Worm (Caenorhabditis elegans) whole organism, young adult: ENCODE results near the gene ben-1.

Experiments
- B0035.1 ChIP-seq: sonication (generic microtip); optimal IDR thresholded peaks from 2 replicates; lab custom pipeline; 2016; ENCODE audit warnings: missing genetic modification characterization, mild to moderate bottlenecking, missing compliant biosample characterization, missing genotype, missing genetic modification reagents
- D2030.7 ChIP-seq: fragments of 200-800 bp; sonication (Bioruptor generic); IDR thresholded peaks from 2 replicates; pipeline ENCODE4 v1.3.6; 2022; ENCODE audit warnings: missing genetic modification reagents, missing genetic modification characterization, missing compliant biosample characterization
- F22D6.2 ChIP-seq: sonication (generic microtip); optimal IDR thresholded peaks from 2 replicates; lab custom pipeline; 2016; ENCODE audit warnings: mild to moderate bottlenecking, missing genetic modification characterization, missing compliant biosample characterization
- F33H1.4 ChIP-seq: fragments of 200-800 bp; sonication (Bioruptor generic); IDR thresholded peaks from 2 replicates; pipeline ENCODE4 v1.3.6; 2022; ENCODE audit warnings: missing genetic modification reagents, missing genetic modification characterization, missing compliant biosample characterization
- F49E8.2 ChIP-seq: sonication (generic microtip); optimal IDR thresholded peaks from 3 replicates; lab custom pipeline; 2017; ENCODE audit warnings: missing genetic modification characterization, mild to moderate bottlenecking, missing compliant biosample characterization, antibody characterized with exemption, moderate library complexity; ENCODE audit not compliant: insufficient read depth
- F57A8.1 ChIP-seq: fragments of 200-800 bp; sonication (Bioruptor generic); optimal IDR thresholded peaks from 2 replicates; lab custom pipeline; 2018; ENCODE audit warnings: mild to moderate bottlenecking, missing genetic modification characterization, moderate library complexity, missing compliant biosample characterization
- K11D2.4 ChIP-seq: fragments of 200-800 bp; sonication (Bioruptor generic); IDR thresholded peaks from 2 replicates; pipeline ENCODE4 v1.3.6; 2022; ENCODE audit warnings: missing genetic modification reagents, missing genetic modification characterization, missing compliant biosample characterization
- T07F8.4 ChIP-seq: sonication (generic microtip); optimal IDR thresholded peaks from 2 replicates; lab custom pipeline; 2016; ENCODE audit warnings: mild to moderate bottlenecking, missing genetic modification characterization, moderate library complexity, missing compliant biosample characterization
- T26A5.8 ChIP-seq: sonication (generic microtip); optimal IDR thresholded peaks from 2 replicates; lab custom pipeline; 2016; ENCODE audit warnings: missing genetic modification characterization, missing compliant biosample characterization
- Y53F4B.3 ChIP-seq: fragments of 200-800 bp; sonication (Bioruptor generic); IDR thresholded peaks from 2 replicates; pipeline ENCODE4 v1.3.6; 2022; ENCODE audit warnings: missing genetic modification reagents, missing genetic modification characterization, missing compliant biosample characterization
- Y67H2A.10 ChIP-seq: fragments of 200-800 bp; sonication (Bioruptor generic); conservative IDR thresholded peaks from 2 replicates; pipeline ENCODE4 v1.3.6; 2022; ENCODE audit warnings: missing genetic modification reagents, missing genetic modification characterization, missing compliant biosample characterization
- ZK185.1 ChIP-seq: sonication (generic microtip); optimal IDR thresholded peaks from 2 replicates; lab custom pipeline; 2016; ENCODE audit warnings: mild to moderate bottlenecking, missing genetic modification characterization, missing compliant biosample characterization; ENCODE audit not compliant: poor library complexity, severe bottlenecking
- attf-3 ChIP-seq: fragments of 200-800 bp; sonication (Bioruptor generic); conservative IDR thresholded peaks from 2 replicates; pipeline ENCODE4 v1.3.6; 2022; ENCODE audit warnings: missing genetic modification reagents, missing genetic modification characterization, missing compliant biosample characterization
- bed-1 ChIP-seq: fragments of 200-800 bp; sonication (Bioruptor generic); IDR thresholded peaks from 2 replicates; pipeline ENCODE4 v1.3.6; 2022; ENCODE audit warnings: missing genetic modification reagents, missing genetic modification characterization, missing compliant biosample characterization
- bed-2 ChIP-seq: fragments of 200-800 bp; sonication (Bioruptor generic); IDR thresholded peaks from 2 replicates; pipeline ENCODE4 v1.3.6; 2022; ENCODE audit warnings: missing genetic modification reagents, missing genetic modification characterization, missing compliant biosample characterization
- ceh-27 ChIP-seq: fragments of 200-800 bp; sonication (Bioruptor generic); optimal IDR thresholded peaks from 2 replicates; lab custom pipeline; 2018; ENCODE audit warnings: mild to moderate bottlenecking, missing genetic modification characterization, moderate library complexity, missing compliant biosample characterization
- ceh-79 ChIP-seq: sonication (generic microtip); optimal IDR thresholded peaks from 2 replicates; lab custom pipeline; 2017; ENCODE audit warnings: mild to moderate bottlenecking, missing genetic modification characterization, missing compliant biosample characterization
- ceh-91 ChIP-seq: fragments of 200-800 bp; sonication (Bioruptor generic); IDR thresholded peaks from 2 replicates; pipeline ENCODE4 v1.3.6; 2022; ENCODE audit warnings: missing genetic modification reagents, missing genetic modification characterization, missing compliant biosample characterization
- chd-7 ChIP-seq: sonication (generic microtip); optimal IDR thresholded peaks from 2 replicates; lab custom pipeline; 2016; ENCODE audit warnings: mild to moderate bottlenecking, missing genetic modification characterization, moderate library complexity, missing compliant biosample characterization
- dox-1 ChIP-seq: fragments of 200-800 bp; sonication (Bioruptor generic); IDR thresholded peaks from 2 replicates; pipeline ENCODE4 v1.3.6; 2022; ENCODE audit warnings: missing genetic modification reagents, missing genetic modification characterization, missing compliant biosample characterization
- dpl-1 ChIP-seq: fragments of 150-350 bp; optimal IDR thresholded peaks from 2 replicates; lab custom pipeline; 2014; ENCODE audit warnings: missing biosample characterization, missing genetic modification reagents, missing genetic modification characterization
- efl-1 ChIP-seq: fragments of 150-350 bp; optimal IDR thresholded peaks from 2 replicates; lab custom pipeline; 2014; ENCODE audit warnings: missing biosample characterization, missing genetic modification reagents, missing genetic modification characterization
- egl-18 ChIP-seq: fragments of 200-800 bp; sonication (Bioruptor generic); IDR thresholded peaks from 2 replicates; pipeline ENCODE4 v1.3.6; 2022; ENCODE audit warnings: missing genetic modification reagents, missing genetic modification characterization, missing compliant biosample characterization
- egrh-3 ChIP-seq: fragments of 200-800 bp; sonication (Bioruptor generic); IDR thresholded peaks from 2 replicates; pipeline ENCODE4 v1.3.6; 2022; ENCODE audit warnings: missing genetic modification reagents, missing genetic modification characterization, missing compliant biosample characterization
- ekl-4 ChIP-seq: fragments of 200-800 bp; sonication (Bioruptor generic); IDR thresholded peaks from 2 replicates; pipeline ENCODE4 v1.3.6; 2022; ENCODE audit warnings: missing genetic modification reagents, missing genetic modification characterization, missing compliant biosample characterization
- ets-4 ChIP-seq: fragments of 200-800 bp; sonication (Bioruptor generic); optimal IDR thresholded peaks from 2 replicates; lab custom pipeline; 2018; ENCODE audit warnings: mild to moderate bottlenecking, missing genetic modification characterization, missing compliant biosample characterization
- hmg-20 ChIP-seq: fragments of 200-800 bp; sonication (Bioruptor generic); IDR thresholded peaks from 2 replicates; pipeline ENCODE4 v1.3.6; 2022; ENCODE audit warnings: missing genetic modification reagents, missing genetic modification characterization, missing compliant biosample characterization
- let-607 ChIP-seq, 2 experiments: fragments of 200-800 bp in 1 of 2; sonication (Bioruptor generic) in 1 of 2; sonication (generic microtip) in 1 of 2; optimal IDR thresholded peaks; 2 replicates each; lab custom pipeline; 2016 to 2018; ENCODE audit warnings: mild to moderate bottlenecking in 2 of 2, missing compliant biosample characterization in 2 of 2, missing genetic modification characterization in 2 of 2, moderate library complexity in 2 of 2, missing genotype in 1 of 2
- lin-40 ChIP-seq: sonication (generic microtip); optimal IDR thresholded peaks from 2 replicates; lab custom pipeline; 2016; ENCODE audit warnings: missing genetic modification characterization, mild to moderate bottlenecking, missing compliant biosample characterization, missing genotype, missing genetic modification reagents
- lin-54 ChIP-seq: fragments of 200-800 bp; sonication (Bioruptor generic); optimal IDR thresholded peaks from 2 replicates; lab custom pipeline; 2018; ENCODE audit warnings: mild to moderate bottlenecking, missing genetic modification characterization, missing compliant biosample characterization
- lir-1 ChIP-seq: fragments of 200-800 bp; sonication (Bioruptor generic); conservative IDR thresholded peaks from 2 replicates; pipeline ENCODE4 v1.3.6; 2022; ENCODE audit warnings: missing genetic modification reagents, missing genetic modification characterization, missing compliant biosample characterization
- madf-6 ChIP-seq: fragments of 200-800 bp; sonication (Bioruptor generic); IDR thresholded peaks from 2 replicates; pipeline ENCODE4 v1.3.6; 2022; ENCODE audit warnings: missing genetic modification reagents, missing genetic modification characterization, missing compliant biosample characterization
- mel-28 ChIP-seq: sonication (generic microtip); optimal IDR thresholded peaks from 2 replicates; lab custom pipeline; 2016; ENCODE audit warnings: borderline replicate concordance, mild to moderate bottlenecking, missing genetic modification characterization, missing compliant biosample characterization
- mes-4 ChIP-seq: sonication (generic microtip); optimal IDR thresholded peaks from 2 replicates; lab custom pipeline; 2016; ENCODE audit warnings: missing genotype, missing genetic modification characterization, missing compliant biosample characterization
- mxl-1 ChIP-seq: sonication (generic microtip); optimal IDR thresholded peaks from 2 replicates; lab custom pipeline; 2016; ENCODE audit warnings: missing genetic modification characterization, missing compliant biosample characterization
- nhr-120 ChIP-seq: fragments of 200-800 bp; sonication (Bioruptor generic); IDR thresholded peaks from 2 replicates; pipeline ENCODE4 v1.3.6; 2022; ENCODE audit warnings: missing genetic modification characterization, missing compliant biosample characterization
- nhr-27 ChIP-seq: fragments of 200-800 bp; sonication (Bioruptor generic); optimal IDR thresholded peaks from 2 replicates; lab custom pipeline; 2018; ENCODE audit warnings: mild to moderate bottlenecking, missing genetic modification characterization, moderate library complexity, missing compliant biosample characterization
- pbrm-1 ChIP-seq: fragments of 200-800 bp; sonication (Bioruptor generic); IDR thresholded peaks from 2 replicates; pipeline ENCODE4 v1.3.6; 2022; ENCODE audit warnings: missing genetic modification reagents, missing genetic modification characterization, missing compliant biosample characterization
- pha-4 ChIP-seq: fragments of 150-350 bp; sonication (generic microtip); optimal IDR thresholded peaks from 2 replicates; lab custom pipeline; 2014; ENCODE audit warnings: missing biosample characterization, missing genetic modification reagents, missing genetic modification characterization
- sea-2 ChIP-seq: fragments of 200-800 bp; sonication (Bioruptor generic); IDR thresholded peaks from 2 replicates; pipeline ENCODE4 v1.3.6; 2022; ENCODE audit warnings: missing genetic modification characterization, missing compliant biosample characterization
- snpc-4 ChIP-seq, 5 experiments: fragments of 150-350 bp in 1 of 5; sonication (generic microtip) in 4 of 5; optimal IDR thresholded peaks; 2 replicates each; lab custom pipeline; 2014 to 2018; ENCODE audit warnings: missing genetic modification characterization in 5 of 5, missing biosample characterization in 3 of 5, antibody characterized with exemption in 2 of 5, mild to moderate bottlenecking in 2 of 5, missing compliant biosample characterization in 2 of 5, missing genotype in 2 of 5, moderate library complexity in 2 of 5, missing genetic modification reagents in 1 of 5
- unc-130 ChIP-seq: sonication (generic microtip); optimal IDR thresholded peaks from 2 replicates; lab custom pipeline; 2016; ENCODE audit warnings: missing genetic modification reagents, missing genetic modification characterization, missing compliant biosample characterization
- unc-62 ChIP-seq: fragments of 150-350 bp; optimal IDR thresholded peaks from 2 replicates; lab custom pipeline; 2014; ENCODE audit warnings: missing biosample characterization, missing genetic modification reagents, missing genetic modification characterization
- xnd-1 ChIP-seq: sonication (generic microtip); optimal IDR thresholded peaks from 2 replicates; lab custom pipeline; 2016; ENCODE audit warnings: missing genotype, missing genetic modification reagents, missing genetic modification characterization, missing compliant biosample characterization
- zfh-2 ChIP-seq: fragments of 200-800 bp; sonication (Bioruptor generic); conservative IDR thresholded peaks from 2 replicates; pipeline ENCODE4 v1.3.6; 2022; ENCODE audit warnings: missing genetic modification reagents, missing genetic modification characterization, missing compliant biosample characterization
- ztf-18 ChIP-seq: sonication (generic microtip); optimal IDR thresholded peaks from 2 replicates; lab custom pipeline; 2016; ENCODE audit warnings: missing genotype, mild to moderate bottlenecking, missing genetic modification characterization, missing compliant biosample characterization
- ztf-25 ChIP-seq: fragments of 200-800 bp; sonication (Bioruptor generic); IDR thresholded peaks from 2 replicates; pipeline ENCODE4 v1.3.6; 2022; ENCODE audit warnings: missing genetic modification reagents, missing genetic modification characterization, missing compliant biosample characterization
- ztf-28 ChIP-seq: fragments of 200-800 bp; sonication (Bioruptor generic); IDR thresholded peaks from 2 replicates; pipeline ENCODE4 v1.3.6; 2022; ENCODE audit warnings: missing genetic modification reagents, missing genetic modification characterization, missing compliant biosample characterization

ben-1 gene

ce11 chrIII:3505051-3505548, 36.3 kb downstream of the ben-1 start, which contains the start of gene lias-1 (continued):
- TF ChIP-seq ets-4 (GFP tag; lab: Kevin White, UChicago) (no peak), T07F8.4 (tag; lab: Kevin White, UChicago) (no peak), nhr-27 (tag; lab: Kevin White, UChicago) (no peak), ztf-28 (GFP tag; lab: Robert Waterston, UW) (no peak), egl-18 (GFP tag; lab: Robert Waterston, UW) (no peak), snpc-4 (GFP tag; optimal IDR thresholded peaks at IDR 0.05; lab: Kevin White, UChicago) (no peak), snpc-4 (tag; optimal IDR thresholded peaks at IDR 0.05; lab: Kevin White, UChicago) (peak in 3 of 4 experiments; percentile 28 to 45 (median 31)), ceh-79 (tag; lab: Kevin White, UChicago) (no peak), T26A5.8 (no peak), xnd-1 (tag; lab: Kevin White, UChicago) (no peak), madf-6 (peak; percentile 75), egrh-3 (GFP tag; lab: Robert Waterston, UW) (no peak), ekl-4 (GFP tag; lab: Robert Waterston, UW) (0 out of 2 replicates have a peak, but pooled peaks have one; percentile 34), ceh-91 (GFP tag; lab: Robert Waterston, UW) (peak; percentile 52), hmg-20 (GFP tag; lab: Robert Waterston, UW) (no peak), K11D2.4 (GFP tag; lab: Robert Waterston, UW) (no peak), lin-54 (GFP tag; lab: Kevin White, UChicago) (peak; percentile 69), lir-1 (GFP tag; lab: Robert Waterston, UW) (no peak), pha-4 (peak; percentile 31), D2030.7 (peak; percentile 55; the same call in 1 of the 2 replicates), let-607 (tag; optimal IDR thresholded peaks at IDR 0.05; lab: Kevin White, UChicago) (no peak), ztf-25 (no peak), F49E8.2 (tag; lab: Kevin White, UChicago) (peak; percentile 72), sea-2 (GFP tag; lab: Robert Waterston, UW) (no peak), chd-7 (no peak), F57A8.1 (GFP tag; lab: Kevin White, UChicago) (no peak), bed-1 (GFP tag; lab: Robert Waterston, UW) (no peak), unc-62 (GFP tag; lab: Kevin White, UChicago) (no peak), attf-3 (GFP tag; lab: Robert Waterston, UW) (no peak), pbrm-1 (no peak), Y67H2A.10 (GFP tag; lab: Robert Waterston, UW) (no peak), nhr-120 (GFP tag; lab: Robert Waterston, UW) (no peak), ceh-27 (GFP tag; lab: Kevin White, UChicago) (peak; percentile 56), mel-28 (tag; lab: Kevin White, UChicago) (no peak), lin-40 (peak; percentile 70), mxl-1 (tag; lab: Kevin White, UChicago) (no peak), dpl-1 (GFP tag; lab: Kevin White, UChicago) (peak; percentile 58), F33H1.4 (GFP tag; lab: Robert Waterston, UW) (peak; percentile 97), F22D6.2 (tag; lab: Kevin White, UChicago) (peak; percentile 7), zfh-2 (GFP tag; lab: Robert Waterston, UW) (no peak), B0035.1 (tag; lab: Kevin White, UChicago) (no peak), dox-1 (GFP tag; lab: Robert Waterston, UW) (peak; percentile 75), ZK185.1 (tag; lab: Kevin White, UChicago) (peak; percentile 76), bed-2 (GFP tag; lab: Robert Waterston, UW) (no peak), Y53F4B.3 (GFP tag; lab: Robert Waterston, UW) (no peak), mes-4 (tag; lab: Kevin White, UChicago) (no peak), unc-130 (GFP tag; lab: Kevin White, UChicago) (no peak), ztf-18 (tag; lab: Kevin White, UChicago) (peak; percentile 21), efl-1 (GFP tag; lab: Kevin White, UChicago) (peak; percentile 60)
